Fruit fly (Drosophila melanogaster) whole organism, embryonic: ENCODE data around the gene CG6470.

ENCODE experiments used
- BEAF-32 ChIP-seq: fragments of 200-800 bp; sonication (Bioruptor generic); optimal IDR thresholded peaks from 3 replicates; lab custom pipeline; 2017; ENCODE audit warnings: missing biosample characterization, missing genetic modification characterization, mild to moderate bottlenecking, moderate library complexity, missing genetic modification reagents
- Blimp-1 ChIP-seq: fragments of 200-800 bp; sonication (Bioruptor generic); optimal IDR thresholded peaks from 3 replicates; lab custom pipeline; 2018; ENCODE audit warnings: missing biosample characterization, missing genetic modification characterization, mild to moderate bottlenecking, moderate library complexity, missing genetic modification reagents
- CG10267 ChIP-seq: fragments of 200-800 bp; sonication (Bioruptor generic); optimal IDR thresholded peaks from 2 replicates; lab custom pipeline; 2018; ENCODE audit warnings: missing biosample characterization, mild to moderate bottlenecking, missing genetic modification characterization, moderate library complexity
- CG10565 ChIP-seq: fragments of 200-800 bp; sonication (Bioruptor generic); optimal IDR thresholded peaks from 3 replicates; lab custom pipeline; 2016; ENCODE audit warnings: missing biosample characterization, mild to moderate bottlenecking, missing genetic modification characterization
- CG11560 ChIP-seq: fragments of 200-800 bp; sonication (Bioruptor generic); IDR thresholded peaks from 3 replicates; pipeline ENCODE4 v1.3.6; 2022; ENCODE audit warnings: missing biosample characterization, missing genetic modification characterization
- CG11695 ChIP-seq: fragments of 200-800 bp; sonication (Bioruptor generic); IDR thresholded peaks from 3 replicates; pipeline ENCODE4 v1.3.6; 2022; ENCODE audit warnings: missing biosample characterization, missing genetic modification characterization
- CG12219 ChIP-seq: fragments of 200-800 bp; sonication (Bioruptor generic); optimal IDR thresholded peaks from 3 replicates; lab custom pipeline; 2018; ENCODE audit warnings: missing biosample characterization, mild to moderate bottlenecking, missing genetic modification characterization
- CG12299 ChIP-seq: fragments of 200-800 bp; sonication (Bioruptor generic); optimal IDR thresholded peaks from 2 replicates; lab custom pipeline; 2018; ENCODE audit warnings: missing biosample characterization, mild to moderate bottlenecking, missing genetic modification characterization
- CG13624 ChIP-seq: fragments of 200-800 bp; sonication (Bioruptor generic); optimal IDR thresholded peaks from 2 replicates; lab custom pipeline; 2016; ENCODE audit warnings: missing biosample characterization, missing genetic modification characterization
- CG14710 ChIP-seq: fragments of 200-800 bp; sonication (Bioruptor generic); optimal IDR thresholded peaks from 3 replicates; lab custom pipeline; 2019; ENCODE audit warnings: missing biosample characterization, mild to moderate bottlenecking, missing genetic modification characterization, moderate library complexity
- CG1602 ChIP-seq: fragments of 200-800 bp; sonication (Bioruptor generic); optimal IDR thresholded peaks from 3 replicates; lab custom pipeline; 2016; ENCODE audit warnings: missing biosample characterization, missing genetic modification characterization
- CG16779 ChIP-seq: fragments of 200-800 bp; sonication (Bioruptor generic); IDR thresholded peaks from 2 replicates; pipeline ENCODE4 v1.3.6; 2022; ENCODE audit warnings: missing biosample characterization, missing genetic modification characterization
- CG17186 ChIP-seq: fragments of 200-800 bp; sonication (Bioruptor generic); optimal IDR thresholded peaks from 3 replicates; lab custom pipeline; 2017; ENCODE audit warnings: missing biosample characterization, missing genetic modification reagents, missing genetic modification characterization
- CG17802 ChIP-seq: fragments of 200-800 bp; sonication (Bioruptor generic); optimal IDR thresholded peaks from 2 replicates; lab custom pipeline; 2018; ENCODE audit warnings: missing biosample characterization, mild to moderate bottlenecking, missing genetic modification characterization, moderate library complexity
- CG2199 ChIP-seq: fragments of 200-800 bp; sonication (Bioruptor generic); IDR thresholded peaks from 3 replicates; pipeline ENCODE4 v1.3.6; 2022; ENCODE audit warnings: missing biosample characterization, missing genetic modification characterization
- CG2678 ChIP-seq: fragments of 200-800 bp; sonication (Bioruptor generic); optimal IDR thresholded peaks from 3 replicates; lab custom pipeline; 2019; ENCODE audit warnings: missing biosample characterization, mild to moderate bottlenecking, missing genetic modification characterization, moderate library complexity
- CG31441 ChIP-seq: fragments of 200-800 bp; sonication (Bioruptor generic); IDR thresholded peaks from 2 replicates; pipeline ENCODE4 v1.3.6; 2022; ENCODE audit warnings: missing biosample characterization, missing genetic modification characterization
- CG4617 ChIP-seq: fragments of 200-800 bp; sonication (Bioruptor generic); optimal IDR thresholded peaks from 3 replicates; lab custom pipeline; 2016; ENCODE audit warnings: missing biosample characterization, missing genetic modification characterization, borderline replicate concordance
- CG4854 ChIP-seq: fragments of 200-800 bp; sonication (Bioruptor generic); optimal IDR thresholded peaks from 2 replicates; lab custom pipeline; 2016; ENCODE audit warnings: missing biosample characterization, missing genetic modification characterization, inconsistent platforms
- CG9817 ChIP-seq: fragments of 200-800 bp; sonication (Bioruptor generic); optimal IDR thresholded peaks from 2 replicates; lab custom pipeline; 2018; ENCODE audit warnings: missing biosample characterization, mild to moderate bottlenecking, missing genetic modification characterization, moderate library complexity
- CG9932 ChIP-seq: fragments of 200-800 bp; sonication (Bioruptor generic); IDR thresholded peaks from 2 replicates; pipeline ENCODE4 v1.3.6; 2022; ENCODE audit warnings: missing biosample characterization, missing genetic modification characterization
- CHES-1-like ChIP-seq: fragments of 200-800 bp; sonication (Bioruptor generic); optimal IDR thresholded peaks from 2 replicates; lab custom pipeline; 2016; ENCODE audit warnings: missing biosample characterization, missing genetic modification characterization
- CoRest ChIP-seq: fragments of 200-800 bp; sonication (Bioruptor generic); optimal IDR thresholded peaks from 3 replicates; lab custom pipeline; 2018; ENCODE audit warnings: missing biosample characterization, mild to moderate bottlenecking, missing genetic modification characterization, moderate library complexity
- Gug ChIP-seq: fragments of 200-800 bp; sonication (Bioruptor generic); IDR thresholded peaks from 4 replicates; pipeline ENCODE4 v1.3.6; 2022; ENCODE audit warnings: missing biosample characterization, missing genetic modification characterization
- HLH54F ChIP-seq: fragments of 200-800 bp; sonication (Bioruptor generic); optimal IDR thresholded peaks from 3 replicates; lab custom pipeline; 2016; ENCODE audit warnings: missing biosample characterization, missing genetic modification characterization
- Kr ChIP-seq: fragments of 200-800 bp; sonication (Bioruptor generic); optimal IDR thresholded peaks from 2 replicates; lab custom pipeline; 2017; ENCODE audit warnings: missing biosample characterization, mild to moderate bottlenecking, missing genetic modification characterization
- Opbp ChIP-seq: fragments of 200-800 bp; sonication (Bioruptor generic); IDR thresholded peaks from 3 replicates; pipeline ENCODE4 v1.3.6; 2022; ENCODE audit warnings: missing biosample characterization, missing genetic modification characterization; ENCODE audit not compliant: partially characterized antibody
- Pdp1 ChIP-seq, 2 experiments: fragments of 200-800 bp; sonication (Bioruptor generic); optimal IDR thresholded peaks; 3 replicates each; lab custom pipeline; 2016; ENCODE audit warnings: missing biosample characterization in 2 of 2, missing genetic modification characterization in 2 of 2, mild to moderate bottlenecking in 1 of 2, moderate library complexity in 1 of 2
- Sox100B ChIP-seq: fragments of 200-800 bp; sonication (Bioruptor generic); optimal IDR thresholded peaks from 3 replicates; lab custom pipeline; 2018; ENCODE audit warnings: missing biosample characterization, mild to moderate bottlenecking, missing genetic modification characterization
- Sry-δ ChIP-seq: fragments of 200-800 bp; sonication (Bioruptor generic); optimal IDR thresholded peaks from 2 replicates; lab custom pipeline; 2016; ENCODE audit warnings: missing biosample characterization, missing genetic modification characterization
- TFAM ChIP-seq: fragments of 200-800 bp; sonication (Bioruptor generic); optimal IDR thresholded peaks from 2 replicates; lab custom pipeline; 2017; ENCODE audit warnings: missing biosample characterization, missing genetic modification characterization, inconsistent platforms
- Xrp1 ChIP-seq: fragments of 200-800 bp; sonication (Bioruptor generic); IDR thresholded peaks from 2 replicates; pipeline ENCODE4 v1.3.6; 2022; ENCODE audit warnings: missing biosample characterization, missing genetic modification characterization
- cad ChIP-seq: fragments of >200 bp; optimal IDR thresholded peaks from 2 replicates; lab custom pipeline; 2017; ENCODE audit warnings: missing biosample characterization, missing genetic modification characterization
- en ChIP-seq: fragments of 200-800 bp; sonication (Bioruptor generic); optimal IDR thresholded peaks from 2 replicates; lab custom pipeline; 2016; ENCODE audit warnings: missing biosample characterization, missing genetic modification characterization
- hth ChIP-seq: fragments of >200 bp; optimal IDR thresholded peaks from 2 replicates; lab custom pipeline; 2017; ENCODE audit warnings: inconsistent platforms
- jigr1 ChIP-seq: fragments of 200-800 bp; sonication (Bioruptor generic); IDR thresholded peaks from 3 replicates; pipeline ENCODE4 v1.3.6; 2022; ENCODE audit warnings: missing biosample characterization, missing genetic modification characterization
- jing ChIP-seq: fragments of 200-800 bp; sonication (Bioruptor generic); optimal IDR thresholded peaks from 2 replicates; lab custom pipeline; 2018; ENCODE audit warnings: missing biosample characterization, mild to moderate bottlenecking, missing genetic modification characterization
- ken ChIP-seq: fragments of 200-800 bp; sonication (Bioruptor generic); IDR thresholded peaks from 3 replicates; pipeline ENCODE4 v1.3.6; 2022; ENCODE audit warnings: missing biosample characterization, missing genetic modification characterization
- mam ChIP-seq: fragments of 200-800 bp; sonication (Bioruptor generic); optimal IDR thresholded peaks from 3 replicates; lab custom pipeline; 2016; ENCODE audit warnings: missing biosample characterization, missing genetic modification characterization
- nmo ChIP-seq: fragments of 200-800 bp; sonication (Bioruptor generic); optimal IDR thresholded peaks from 2 replicates; lab custom pipeline; 2018; ENCODE audit warnings: missing biosample characterization, mild to moderate bottlenecking, missing genetic modification characterization, moderate library complexity
- onecut ChIP-seq: fragments of 200-800 bp; sonication (Bioruptor generic); IDR thresholded peaks from 2 replicates; pipeline ENCODE4 v1.3.6; 2022; ENCODE audit warnings: missing biosample characterization, missing genetic modification characterization
- row ChIP-seq: fragments of 200-800 bp; sonication (Bioruptor generic); IDR thresholded peaks from 3 replicates; pipeline ENCODE4 v1.3.6; 2022; ENCODE audit warnings: missing biosample characterization, missing genetic modification characterization
- sc ChIP-seq, 3 experiments: fragments of >200 bp in 2 of 3; fragments of 200-800 bp in 1 of 3; sonication (Bioruptor generic) in 1 of 3; optimal IDR thresholded peaks; 2 replicates in 2 of 3; 3 replicates in 1 of 3; lab custom pipeline; 2017; ENCODE audit warnings: mild to moderate bottlenecking in 1 of 3, missing biosample characterization in 1 of 3, missing genetic modification characterization in 1 of 3, missing genetic modification reagents in 1 of 3
- sens-2 ChIP-seq: fragments of 200-800 bp; sonication (Bioruptor generic); IDR thresholded peaks from 2 replicates; pipeline ENCODE4 v1.3.6; 2022; ENCODE audit warnings: missing biosample characterization, missing genetic modification characterization
- slbo ChIP-seq: fragments of 200-800 bp; sonication (Bioruptor generic); IDR thresholded peaks from 2 replicates; pipeline ENCODE4 v1.3.6; 2022; ENCODE audit warnings: missing biosample characterization, missing genetic modification characterization
- stwl ChIP-seq: fragments of 200-800 bp; sonication (Bioruptor generic); optimal IDR thresholded peaks from 3 replicates; lab custom pipeline; 2018; ENCODE audit warnings: missing biosample characterization, mild to moderate bottlenecking, missing genetic modification characterization, moderate library complexity
- sug ChIP-seq: fragments of 200-800 bp; optimal IDR thresholded peaks from 2 replicates; lab custom pipeline; 2019; ENCODE audit warnings: missing biosample characterization, mild to moderate bottlenecking, missing genetic modification characterization, moderate library complexity
- wek ChIP-seq: fragments of 200-800 bp; sonication (Bioruptor generic); optimal IDR thresholded peaks from 3 replicates; lab custom pipeline; 2018; ENCODE audit warnings: missing biosample characterization, mild to moderate bottlenecking, missing genetic modification characterization, moderate library complexity
- yki ChIP-seq: fragments of >200 bp; optimal IDR thresholded peaks from 3 replicates; lab custom pipeline; 2018

CG6470 gene

DNA sequence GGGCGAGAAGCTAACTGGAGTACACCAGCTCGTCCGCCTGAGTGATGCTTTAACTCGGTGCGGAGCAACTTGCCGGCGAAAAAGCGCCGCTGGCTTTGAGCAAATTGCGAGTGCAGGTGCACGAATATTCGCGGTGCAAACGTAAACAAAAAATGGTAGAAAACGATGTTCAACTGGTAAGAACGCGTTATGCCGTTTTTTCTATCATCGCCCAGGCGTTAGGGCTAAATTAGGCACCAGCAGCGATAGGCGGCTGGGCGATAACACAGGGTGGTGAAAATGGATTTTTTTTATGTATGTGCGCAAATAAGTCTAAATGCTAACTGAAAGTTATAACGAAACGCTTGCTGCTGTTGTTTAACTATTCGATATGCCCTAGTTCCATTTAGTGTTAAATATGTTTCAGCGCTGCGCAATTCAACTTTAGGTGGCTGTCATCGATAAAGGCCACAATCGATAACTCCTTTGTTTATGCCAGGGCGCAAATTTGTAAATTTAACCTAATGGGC, 14.9 kb downstream of the CG6470 start, which contains the start of the genes Pgant7 and Xrcc2 (continued):
- TF ChIP-seq Pdp1 (GFP tag; optimal IDR thresholded peaks at IDR 0.05; lab: Kevin White, UChicago) (peak in 1 of 2 experiments; percentile 7), cad (GFP tag; lab: Kevin White, UChicago) (no peak), CG13624 (GFP tag; lab: Kevin White, UChicago) (peak; percentile 34), CG12219 (no peak), Kr (GFP tag; lab: Kevin White, UChicago) (no peak), jing (GFP tag; lab: Kevin White, UChicago) (no peak), onecut (GFP tag; lab: Robert Waterston, UW) (no peak), CG10267 (tag; lab: Kevin White, UChicago) (peak; percentile 6), Sry-δ (peak; percentile 72), jigr1 (no peak), TFAM (GFP tag; lab: Kevin White, UChicago) (no peak), CG17802 (tag; lab: Kevin White, UChicago) (no peak), CG9932 (GFP tag; lab: Robert Waterston, UW) (no peak), sug (tag; lab: Kevin White, UChicago) (peak; percentile 7), stwl (tag; lab: Kevin White, UChicago) (peak; percentile 54), mam (GFP tag; lab: Kevin White, UChicago) (no peak), Gug (GFP tag; lab: Robert Waterston, UW) (no peak), CG11695 (GFP tag; lab: Robert Waterston, UW) (no peak), BEAF-32 (peak; percentile 83), CHES-1-like (GFP tag; lab: Kevin White, UChicago) (peak; percentile 42), wek (GFP tag; lab: Kevin White, UChicago) (no peak), CG2199 (GFP tag; lab: Robert Waterston, UW) (no peak), CG17186 (GFP tag; lab: Kevin White, UChicago) (peak; percentile 92), nmo (GFP tag; lab: Kevin White, UChicago) (peak; percentile 10), sens-2 (no peak)
- TF ChIP-seq, all 482 proteins: peak for 74

- TF ChIP-seq CG10565: no peak
- no peak for TF ChIP-seq CoRest (tag; lab: Kevin White, UChicago)
- no peak for TF ChIP-seq CG9817 (tag; lab: Kevin White, UChicago)
- TF ChIP-seq HLH54F: peak; percentile 39
- TF ChIP-seq CG11560 (tag; lab: Robert Waterston, UW): 0 out of 3 replicates have a peak, but pooled peaks have one; percentile 10
- TF ChIP-seq Sox100B: no peak
- TF ChIP-seq CG14710 (tag; lab: Kevin White, UChicago): no peak
- TF ChIP-seq hth (lab: Kevin White, UChicago): no peak
- TF ChIP-seq CG12299 (tag; lab: Kevin White, UChicago): no peak
- no peak for TF ChIP-seq sc (optimal IDR thresholded peaks at IDR 0.05; lab: Kevin White, UChicago)
- TF ChIP-seq sc (GFP tag; optimal IDR thresholded peaks at IDR 0.05; lab: Kevin White, UChicago): no peak
- peak; percentile 70 for TF ChIP-seq row
- TF ChIP-seq en (GFP tag; lab: Kevin White, UChicago): no peak
- TF ChIP-seq CG4617 (GFP tag; lab: Kevin White, UChicago): no peak
- no peak for TF ChIP-seq CG4854
- peak; percentile 38; the same call in 1 of the 2 replicates for TF ChIP-seq Xrp1 (GFP tag; lab: Robert Waterston, UW)
- TF ChIP-seq sug (tag; lab: Kevin White, UChicago): peak; percentile 22
- peak; percentile 71 for TF ChIP-seq slbo (GFP tag; lab: Robert Waterston, UW)
- TF ChIP-seq Opbp (GFP tag; lab: Robert Waterston, UW): no peak
- TF ChIP-seq CG31441 (GFP tag; lab: Robert Waterston, UW): no peak
- no peak for TF ChIP-seq yki (lab: Kevin White, UChicago)
- peak; percentile 66 for TF ChIP-seq CG2678 (tag; lab: Kevin White, UChicago)
- no peak for TF ChIP-seq Blimp-1
- TF ChIP-seq CG16779: no peak
- peak; percentile 61; the same call in 1 of the 3 replicates for TF ChIP-seq CG11695 (GFP tag; lab: Robert Waterston, UW)
- no peak for TF ChIP-seq CG1602 (GFP tag; lab: Kevin White, UChicago)
- TF ChIP-seq ken (GFP tag; lab: Robert Waterston, UW): no peak
- no peak for TF ChIP-seq CHES-1-like (GFP tag; lab: Kevin White, UChicago)
Observed at dm6 chrX:18494165-18494740, 20.4 kb downstream of the CG6470 start, which contains the start of gene CG15043. Gene CG15043, minus strand, starts transcription at chrX:18494168.
